Fruit fly (Drosophila melanogaster) whole organism, prepupa: ENCODE data around the gene CG17258.

Experiments
- CG10631 ChIP-seq: fragments of 200-800 bp; sonication (Bioruptor generic); optimal IDR thresholded peaks from 2 replicates; lab custom pipeline; 2016; ENCODE audit warnings: missing biosample characterization, missing genetic modification characterization
- CG10669 ChIP-seq: fragments of 200-800 bp; sonication (Bioruptor generic); optimal IDR thresholded peaks from 3 replicates; lab custom pipeline; 2018; ENCODE audit warnings: missing biosample characterization, mild to moderate bottlenecking, missing genetic modification characterization, moderate library complexity
- CG11294 ChIP-seq: fragments of 200-800 bp; sonication (Bioruptor generic); IDR thresholded peaks from 2 replicates; pipeline ENCODE4 v1.3.6; 2022; ENCODE audit warnings: missing biosample characterization, missing genetic modification characterization
- CG11762 ChIP-seq: fragments of 200-800 bp; sonication (Bioruptor generic); optimal IDR thresholded peaks from 3 replicates; lab custom pipeline; 2016; ENCODE audit warnings: missing biosample characterization, missing genetic modification characterization; ENCODE audit not compliant: insufficient read depth
- CG15336 ChIP-seq: fragments of 200-800 bp; sonication (Bioruptor generic); IDR thresholded peaks from 2 replicates; pipeline ENCODE4 v1.3.6; 2022; ENCODE audit warnings: missing biosample characterization, missing genetic modification characterization
- CG31627 ChIP-seq: fragments of 200-800 bp; sonication (Bioruptor generic); optimal IDR thresholded peaks from 3 replicates; lab custom pipeline; 2016; ENCODE audit warnings: missing biosample characterization, missing genetic modification characterization
- CG32006 ChIP-seq: fragments of 200-800 bp; sonication (Bioruptor generic); optimal IDR thresholded peaks from 3 replicates; lab custom pipeline; 2017; ENCODE audit warnings: missing biosample characterization, mild to moderate bottlenecking, missing genetic modification characterization
- CG3919 ChIP-seq: fragments of 200-800 bp; sonication (Bioruptor generic); optimal IDR thresholded peaks from 3 replicates; lab custom pipeline; 2016; ENCODE audit warnings: missing biosample characterization, missing genetic modification characterization
- CG4318 ChIP-seq: fragments of 200-800 bp; sonication (Bioruptor generic); optimal IDR thresholded peaks from 3 replicates; lab custom pipeline; 2017; ENCODE audit warnings: missing biosample characterization, mild to moderate bottlenecking, missing genetic modification characterization
- CG6163 ChIP-seq: fragments of 200-800 bp; sonication (Bioruptor generic); IDR thresholded peaks from 3 replicates; pipeline ENCODE4 v1.3.6; 2022; ENCODE audit warnings: missing biosample characterization, missing genetic modification characterization
- CG6792 ChIP-seq: fragments of 200-800 bp; sonication (Bioruptor generic); optimal IDR thresholded peaks from 3 replicates; lab custom pipeline; 2016; ENCODE audit warnings: missing biosample characterization, missing genetic modification characterization
- CG8119 ChIP-seq: fragments of 200-800 bp; sonication (Bioruptor generic); IDR thresholded peaks from 3 replicates; pipeline ENCODE4 v1.3.6; 2022; ENCODE audit warnings: missing biosample characterization, missing genetic modification characterization
- CG8319 ChIP-seq: fragments of 200-800 bp; sonication (Bioruptor generic); optimal IDR thresholded peaks from 3 replicates; lab custom pipeline; 2016; ENCODE audit warnings: missing biosample characterization, missing genetic modification characterization
- Eip78C ChIP-seq: fragments of 200-800 bp; sonication (Bioruptor generic); peaks from one replicate; lab custom pipeline; 2016; ENCODE audit warnings: missing biosample characterization, missing genetic modification characterization
- Ets21C ChIP-seq: fragments of 200-800 bp; sonication (Bioruptor generic); optimal IDR thresholded peaks from 3 replicates; lab custom pipeline; 2016; ENCODE audit warnings: missing biosample characterization, missing genetic modification characterization
- Gug ChIP-seq: fragments of 200-800 bp; sonication (Bioruptor generic); IDR thresholded peaks from 2 replicates; pipeline ENCODE4 v1.3.6; 2022; ENCODE audit warnings: missing biosample characterization, missing genetic modification characterization
- Hr38 ChIP-seq: sonication (Bioruptor generic); optimal IDR thresholded peaks from 2 replicates; lab custom pipeline; 2016; ENCODE audit warnings: missing biosample characterization, missing genetic modification characterization
- Hr39 ChIP-seq: fragments of 200-800 bp; sonication (Bioruptor generic); optimal IDR thresholded peaks from 2 replicates; lab custom pipeline; 2016; ENCODE audit warnings: missing biosample characterization, missing genetic modification characterization
- Hr4 ChIP-seq: fragments of 200-800 bp; sonication (Bioruptor generic); optimal IDR thresholded peaks from 3 replicates; lab custom pipeline; 2016; ENCODE audit warnings: missing biosample characterization, missing genetic modification characterization
- Met ChIP-seq: fragments of 200-800 bp; sonication (Bioruptor generic); optimal IDR thresholded peaks from 3 replicates; lab custom pipeline; 2016; ENCODE audit warnings: missing biosample characterization, missing genetic modification characterization
- Smox ChIP-seq: fragments of 200-800 bp; sonication (Bioruptor generic); optimal IDR thresholded peaks from 3 replicates; lab custom pipeline; 2016; ENCODE audit warnings: missing biosample characterization, missing genetic modification characterization
- Sox102F ChIP-seq: fragments of 200-800 bp; sonication (Bioruptor generic); optimal IDR thresholded peaks from 2 replicates; lab custom pipeline; 2016; ENCODE audit warnings: missing biosample characterization, mild to moderate bottlenecking, missing genetic modification characterization
- achi ChIP-seq: fragments of 200-800 bp; sonication (Bioruptor generic); optimal IDR thresholded peaks from 3 replicates; lab custom pipeline; 2016; ENCODE audit warnings: missing biosample characterization, missing genetic modification characterization
- acj6 ChIP-seq: fragments of 200-800 bp; sonication (Bioruptor generic); optimal IDR thresholded peaks from 3 replicates; lab custom pipeline; 2016; ENCODE audit warnings: missing biosample characterization, missing genetic modification characterization
- cyc ChIP-seq: fragments of 200-800 bp; sonication (Bioruptor generic); optimal IDR thresholded peaks from 3 replicates; lab custom pipeline; 2016; ENCODE audit warnings: missing biosample characterization, missing genetic modification characterization
- eg ChIP-seq: fragments of 200-800 bp; sonication (Bioruptor generic); IDR thresholded peaks from 3 replicates; pipeline ENCODE4 v1.3.6; 2022; ENCODE audit warnings: missing biosample characterization, missing genetic modification characterization
- esn ChIP-seq: fragments of 200-800 bp; sonication (Bioruptor generic); optimal IDR thresholded peaks from 2 replicates; lab custom pipeline; 2016; ENCODE audit warnings: missing biosample characterization, mild to moderate bottlenecking, missing genetic modification characterization, moderate library complexity
- fd59A ChIP-seq: fragments of 200-800 bp; sonication (Bioruptor generic); optimal IDR thresholded peaks from 2 replicates; lab custom pipeline; 2017; ENCODE audit warnings: missing biosample characterization, mild to moderate bottlenecking, missing genetic modification characterization, missing genetic modification reagents
- fd85E ChIP-seq: fragments of 200-800 bp; sonication (Bioruptor generic); optimal IDR thresholded peaks from 3 replicates; lab custom pipeline; 2016; ENCODE audit warnings: missing biosample characterization, missing genetic modification characterization
- lz ChIP-seq: fragments of 200-800 bp; sonication (Bioruptor generic); optimal IDR thresholded peaks from 3 replicates; lab custom pipeline; 2016; ENCODE audit warnings: missing biosample characterization, missing genetic modification characterization
- net ChIP-seq: fragments of 200-800 bp; sonication (Bioruptor generic); optimal IDR thresholded peaks from 3 replicates; lab custom pipeline; 2016; ENCODE audit warnings: missing biosample characterization, missing genetic modification characterization
- pdm3 ChIP-seq: fragments of 200-800 bp; sonication (Bioruptor generic); optimal IDR thresholded peaks from 3 replicates; lab custom pipeline; 2016; ENCODE audit warnings: missing biosample characterization, missing genetic modification characterization
- salr ChIP-seq, 2 experiments: fragments of 200-800 bp; sonication (Bioruptor generic); optimal IDR thresholded peaks; 3 replicates each; lab custom pipeline; 2016 to 2018; ENCODE audit warnings: missing biosample characterization in 2 of 2, missing genetic modification characterization in 2 of 2, mild to moderate bottlenecking in 1 of 2
- ss ChIP-seq, 2 experiments: fragments of 200-800 bp; sonication (Bioruptor generic); optimal IDR thresholded peaks; 2 replicates in 1 of 2; 3 replicates in 1 of 2; lab custom pipeline; 2017 to 2018; ENCODE audit warnings: mild to moderate bottlenecking in 2 of 2, missing biosample characterization in 2 of 2, missing genetic modification characterization in 2 of 2, moderate library complexity in 1 of 2
- svp ChIP-seq: fragments of 200-800 bp; sonication (Bioruptor generic); peaks from one replicate; lab custom pipeline; 2016; ENCODE audit warnings: missing biosample characterization, missing genetic modification characterization
- topi ChIP-seq: fragments of 200-800 bp; sonication (Bioruptor generic); optimal IDR thresholded peaks from 3 replicates; lab custom pipeline; 2016; ENCODE audit warnings: missing biosample characterization, missing genetic modification characterization

CG17258 gene

dm6 chr2L:3078741-3079140 is 43.6 kb upstream of the CG17258 start:
- TF ChIP-seq topi (GFP tag; lab: Kevin White, UChicago) = no peak
- no peak for TF ChIP-seq lz (GFP tag; lab: Kevin White, UChicago)
- no peak for TF ChIP-seq CG8119 (GFP tag; lab: Robert Waterston, UW)
- no peak for TF ChIP-seq Smox
- no peak for TF ChIP-seq CG10631

- TF ChIP-seq Hr38 (GFP tag; lab: Kevin White, UChicago) = no peak
- no peak for TF ChIP-seq CG4318 (GFP tag; lab: Kevin White, UChicago)
- no peak for TF ChIP-seq CG10669 (GFP tag; lab: Kevin White, UChicago)
- TF ChIP-seq Hr39 = no peak
- no peak for TF ChIP-seq esn
- no peak for TF ChIP-seq CG11762 (GFP tag; lab: Kevin White, UChicago)
These were observed 24.4 kb upstream of the CG17258 start for dm6 chr2L:3059624-3059919.

DNA sequence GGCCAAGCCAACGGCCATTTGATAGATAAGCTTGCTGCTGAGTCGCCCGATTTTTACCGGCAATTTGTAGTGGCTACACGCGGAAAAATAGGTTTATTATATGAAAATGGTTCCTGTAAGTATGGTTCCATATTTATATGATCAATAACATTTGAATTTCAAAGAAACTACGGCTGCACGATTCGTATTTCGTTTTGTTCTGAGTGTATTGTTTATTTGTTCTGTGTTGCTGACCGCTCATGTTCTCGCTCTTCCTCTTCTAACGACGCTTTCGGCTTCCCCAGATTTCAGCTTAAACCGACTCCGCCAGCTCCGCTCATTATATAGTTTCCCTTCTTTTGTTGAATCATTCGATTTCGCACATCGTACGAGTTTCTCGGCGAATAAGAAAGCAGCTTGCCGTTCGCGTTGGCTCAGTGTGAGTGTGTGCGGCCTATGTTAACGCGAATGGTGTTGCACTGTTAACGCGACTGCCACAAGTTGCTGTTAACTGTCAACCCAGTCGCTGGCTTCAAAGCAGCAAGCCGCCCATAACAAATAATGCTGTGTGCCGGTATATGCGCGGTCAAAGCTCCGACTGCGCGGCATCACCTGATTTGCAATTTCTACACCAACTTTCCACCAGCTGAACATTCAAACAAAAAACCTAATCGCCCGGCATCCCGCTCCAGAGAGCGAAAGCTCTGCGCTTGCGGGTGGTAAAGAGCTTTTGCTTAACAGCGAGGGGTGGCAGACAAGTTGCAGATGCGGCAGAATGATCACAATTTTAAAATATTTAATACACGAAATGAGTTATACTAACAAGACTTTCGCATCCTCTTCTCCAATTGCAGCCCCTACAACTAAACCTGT is 23.9 kb upstream of the CG17258 start:
- TF ChIP-seq topi (GFP tag; lab: Kevin White, UChicago) (no peak), CG8119 (GFP tag; lab: Robert Waterston, UW) (peak; percentile 39; the same call in 2 of the 3 replicates), fd59A (no peak), Ets21C (GFP tag; lab: Kevin White, UChicago) (no peak), Sox102F (peak; percentile 36), acj6 (GFP tag; lab: Kevin White, UChicago) (no peak), net (GFP tag; lab: Kevin White, UChicago) (no peak), salr (GFP tag; optimal IDR thresholded peaks at IDR 0.05; lab: Kevin White, UChicago) (peak in 1 of 2 experiments; percentile 5), CG8319 (no peak), Gug (GFP tag; lab: Robert Waterston, UW) (peak; percentile 29; the same call in 1 of the 2 replicates), achi (GFP tag; lab: Kevin White, UChicago) (no peak), CG6792 (GFP tag; lab: Kevin White, UChicago) (no peak), Eip78C (GFP tag; lab: Kevin White, UChicago) (peak; percentile 73), svp (GFP tag; lab: Kevin White, UChicago) (peak; percentile 35), cyc (peak; percentile 3), ss (GFP tag; optimal IDR thresholded peaks at IDR 0.05; lab: Kevin White, UChicago) (no peak), Met (GFP tag; lab: Kevin White, UChicago) (peak; percentile 4), CG11762 (GFP tag; lab: Kevin White, UChicago) (no peak), CG6163 (GFP tag; lab: Robert Waterston, UW) (peak; percentile 63; the same call in 2 of the 3 replicates), Hr4 (GFP tag; lab: Kevin White, UChicago) (peak; percentile 56), CG32006 (peak; percentile 65), CG31627 (GFP tag; lab: Kevin White, UChicago) (peak; percentile 16), CG15336 (GFP tag; lab: Robert Waterston, UW) (peak; percentile 51), CG10631 (peak; percentile 9), CG3919 (GFP tag; lab: Kevin White, UChicago) (peak; percentile 12), eg (GFP tag; lab: Robert Waterston, UW) (peak; percentile 44), Hr39 (peak; percentile 9), pdm3 (peak; percentile 31), fd85E (GFP tag; lab: Kevin White, UChicago) (no peak), CG11294 (0 out of 2 replicates have a peak, but pooled peaks have one; percentile 16)
